Worm (Caenorhabditis elegans) whole organism, young adult: ENCODE results near the gene F01D5.10.

Experiments
- B0261.1 ChIP-seq: sonication (generic microtip); optimal IDR thresholded peaks from 2 replicates; lab custom pipeline; 2016; ENCODE audit warnings: mild to moderate bottlenecking, missing genetic modification characterization, moderate library complexity, missing compliant biosample characterization
- C06A6.2 ChIP-seq: fragments of 200-800 bp; sonication (Bioruptor generic); conservative IDR thresholded peaks from 2 replicates; pipeline ENCODE4 v1.3.6; 2022; ENCODE audit warnings: missing genetic modification characterization, missing compliant biosample characterization
- D2030.7 ChIP-seq: fragments of 200-800 bp; sonication (Bioruptor generic); IDR thresholded peaks from 2 replicates; pipeline ENCODE4 v1.3.6; 2022; ENCODE audit warnings: missing genetic modification reagents, missing genetic modification characterization, missing compliant biosample characterization
- F10E7.11 ChIP-seq: sonication (generic microtip); optimal IDR thresholded peaks from 2 replicates; lab custom pipeline; 2017; ENCODE audit warnings: mild to moderate bottlenecking, missing genetic modification characterization, moderate library complexity, missing compliant biosample characterization
- F33H1.4 ChIP-seq: fragments of 200-800 bp; sonication (Bioruptor generic); IDR thresholded peaks from 2 replicates; pipeline ENCODE4 v1.3.6; 2022; ENCODE audit warnings: missing genetic modification reagents, missing genetic modification characterization, missing compliant biosample characterization
- F57A8.1 ChIP-seq: fragments of 200-800 bp; sonication (Bioruptor generic); optimal IDR thresholded peaks from 2 replicates; lab custom pipeline; 2018; ENCODE audit warnings: mild to moderate bottlenecking, missing genetic modification characterization, moderate library complexity, missing compliant biosample characterization
- F57C9.4 ChIP-seq: sonication (generic microtip); optimal IDR thresholded peaks from 2 replicates; lab custom pipeline; 2017; ENCODE audit warnings: mild to moderate bottlenecking, missing genetic modification characterization, missing compliant biosample characterization
- Y79H2A.3 ChIP-seq: fragments of 200-800 bp; sonication (Bioruptor generic); conservative IDR thresholded peaks from 2 replicates; pipeline ENCODE4 v1.3.6; 2022; ENCODE audit warnings: missing genetic modification reagents, missing genetic modification characterization, missing compliant biosample characterization
- akir-1 ChIP-seq: fragments of 200-800 bp; sonication (Bioruptor generic); optimal IDR thresholded peaks from 2 replicates; lab custom pipeline; 2018; ENCODE audit warnings: mild to moderate bottlenecking, missing genetic modification characterization, moderate library complexity, missing compliant biosample characterization
- ccch-3 ChIP-seq: fragments of 200-800 bp; sonication (Bioruptor generic); optimal IDR thresholded peaks from 2 replicates; lab custom pipeline; 2018; ENCODE audit warnings: mild to moderate bottlenecking, missing genetic modification characterization, missing compliant biosample characterization
- ceh-100 ChIP-seq: fragments of 200-800 bp; sonication (Bioruptor generic); IDR thresholded peaks from 2 replicates; pipeline ENCODE4 v1.3.6; 2022; ENCODE audit warnings: missing genetic modification reagents, missing genetic modification characterization, missing compliant biosample characterization
- ceh-40 ChIP-seq: fragments of 200-800 bp; sonication (Bioruptor generic); IDR thresholded peaks from 2 replicates; pipeline ENCODE4 v1.3.6; 2022; ENCODE audit warnings: missing genetic modification characterization, missing compliant biosample characterization
- die-1 ChIP-seq: sonication (generic microtip); optimal IDR thresholded peaks from 2 replicates; lab custom pipeline; 2016; ENCODE audit warnings: missing genotype, mild to moderate bottlenecking, missing genetic modification characterization, missing compliant biosample characterization
- dpl-1 ChIP-seq: fragments of 150-350 bp; optimal IDR thresholded peaks from 2 replicates; lab custom pipeline; 2014; ENCODE audit warnings: missing biosample characterization, missing genetic modification reagents, missing genetic modification characterization
- egl-18 ChIP-seq: fragments of 200-800 bp; sonication (Bioruptor generic); IDR thresholded peaks from 2 replicates; pipeline ENCODE4 v1.3.6; 2022; ENCODE audit warnings: missing genetic modification reagents, missing genetic modification characterization, missing compliant biosample characterization
- ekl-4 ChIP-seq: fragments of 200-800 bp; sonication (Bioruptor generic); IDR thresholded peaks from 2 replicates; pipeline ENCODE4 v1.3.6; 2022; ENCODE audit warnings: missing genetic modification reagents, missing genetic modification characterization, missing compliant biosample characterization
- ets-4 ChIP-seq: fragments of 200-800 bp; sonication (Bioruptor generic); optimal IDR thresholded peaks from 2 replicates; lab custom pipeline; 2018; ENCODE audit warnings: mild to moderate bottlenecking, missing genetic modification characterization, missing compliant biosample characterization
- hrde-1 ChIP-seq: sonication (generic microtip); optimal IDR thresholded peaks from 2 replicates; lab custom pipeline; 2016; ENCODE audit warnings: missing genetic modification characterization, mild to moderate bottlenecking, missing compliant biosample characterization, moderate library complexity, missing genotype, missing genetic modification reagents, borderline replicate concordance
- let-526 ChIP-seq: fragments of 200-800 bp; sonication (Bioruptor generic); IDR thresholded peaks from 2 replicates; pipeline ENCODE4 v1.3.6; 2022; ENCODE audit warnings: missing genetic modification reagents, missing genetic modification characterization, missing compliant biosample characterization
- lin-26 ChIP-seq: fragments of 200-800 bp; sonication (Bioruptor generic); IDR thresholded peaks from 2 replicates; pipeline ENCODE4 v1.3.6; 2022; ENCODE audit warnings: missing genetic modification reagents, missing genetic modification characterization, missing compliant biosample characterization
- madf-8 ChIP-seq: fragments of 200-800 bp; sonication (Bioruptor generic); conservative IDR thresholded peaks from 2 replicates; pipeline ENCODE4 v1.3.6; 2022; ENCODE audit warnings: missing genetic modification reagents, missing genetic modification characterization, missing compliant biosample characterization
- nfyb-1 ChIP-seq: fragments of 200-800 bp; sonication (Bioruptor generic); IDR thresholded peaks from 2 replicates; pipeline ENCODE4 v1.3.6; 2022; ENCODE audit warnings: missing genetic modification reagents, missing genetic modification characterization, missing compliant biosample characterization
- nhr-179 ChIP-seq: sonication (generic microtip); optimal IDR thresholded peaks from 2 replicates; lab custom pipeline; 2016; ENCODE audit warnings: mild to moderate bottlenecking, missing genetic modification characterization, missing compliant biosample characterization
- nhr-27 ChIP-seq: fragments of 200-800 bp; sonication (Bioruptor generic); optimal IDR thresholded peaks from 2 replicates; lab custom pipeline; 2018; ENCODE audit warnings: mild to moderate bottlenecking, missing genetic modification characterization, moderate library complexity, missing compliant biosample characterization
- nhr-80 ChIP-seq: sonication (generic microtip); optimal IDR thresholded peaks from 2 replicates; lab custom pipeline; 2016; ENCODE audit warnings: missing genetic modification characterization, missing compliant biosample characterization
- nhr-90 ChIP-seq: sonication (generic microtip); optimal IDR thresholded peaks from 2 replicates; lab custom pipeline; 2016; ENCODE audit warnings: missing genotype, mild to moderate bottlenecking, missing genetic modification characterization, missing compliant biosample characterization
- pbrm-1 ChIP-seq: fragments of 200-800 bp; sonication (Bioruptor generic); IDR thresholded peaks from 2 replicates; pipeline ENCODE4 v1.3.6; 2022; ENCODE audit warnings: missing genetic modification reagents, missing genetic modification characterization, missing compliant biosample characterization
- unc-130 ChIP-seq: sonication (generic microtip); optimal IDR thresholded peaks from 2 replicates; lab custom pipeline; 2016; ENCODE audit warnings: missing genetic modification reagents, missing genetic modification characterization, missing compliant biosample characterization
- unc-62 ChIP-seq: fragments of 150-350 bp; optimal IDR thresholded peaks from 2 replicates; lab custom pipeline; 2014; ENCODE audit warnings: missing biosample characterization, missing genetic modification reagents, missing genetic modification characterization
- zfh-2 ChIP-seq: fragments of 200-800 bp; sonication (Bioruptor generic); conservative IDR thresholded peaks from 2 replicates; pipeline ENCODE4 v1.3.6; 2022; ENCODE audit warnings: missing genetic modification reagents, missing genetic modification characterization, missing compliant biosample characterization
- ztf-26 ChIP-seq: sonication (generic microtip); optimal IDR thresholded peaks from 2 replicates; lab custom pipeline; 2017; ENCODE audit warnings: missing genetic modification characterization, missing compliant biosample characterization
- ztf-28 ChIP-seq: fragments of 200-800 bp; sonication (Bioruptor generic); IDR thresholded peaks from 2 replicates; pipeline ENCODE4 v1.3.6; 2022; ENCODE audit warnings: missing genetic modification reagents, missing genetic modification characterization, missing compliant biosample characterization

The F01D5.10 gene

DNA sequence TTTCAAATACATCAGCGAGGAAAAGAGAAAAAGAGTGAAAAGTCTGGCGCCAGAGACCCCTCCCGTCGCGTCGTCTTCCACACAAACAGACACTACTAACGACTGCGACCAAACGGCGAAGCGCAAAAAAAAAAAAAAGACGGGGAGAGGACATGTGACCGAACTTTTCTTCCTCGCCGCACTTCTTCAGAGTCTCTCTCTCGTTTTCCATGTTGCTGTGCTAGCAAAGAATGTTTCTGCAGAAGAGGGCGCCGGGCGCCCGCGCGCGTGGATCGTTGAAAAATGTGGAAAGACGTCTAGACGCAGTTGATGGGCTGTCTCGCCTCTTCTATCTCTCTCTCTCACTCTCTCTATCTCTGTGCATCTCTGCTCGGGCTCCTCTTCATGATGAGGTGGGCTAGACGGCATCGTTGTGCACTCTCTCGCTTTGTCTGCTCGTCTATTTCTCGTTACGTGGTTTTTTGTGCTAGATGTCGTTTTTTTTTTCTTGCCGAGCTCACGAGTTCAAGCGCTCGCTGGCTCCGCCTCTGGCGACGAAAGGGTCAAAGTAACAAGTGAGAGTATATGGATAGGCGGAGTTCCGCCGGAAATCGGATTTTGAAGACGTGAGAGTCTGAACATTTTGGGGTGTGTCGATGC lies 19.2 kb upstream of the F01D5.10 start (continued):
- TF ChIP-seq nhr-90 (tag; lab: Kevin White, UChicago) = peak; percentile 74
- 0 out of 2 replicates have a peak, but pooled peaks have one; percentile 74 for TF ChIP-seq egl-18 (GFP tag; lab: Robert Waterston, UW)
- TF ChIP-seq ccch-3 (GFP tag; lab: Kevin White, UChicago) = no peak
- TF ChIP-seq ztf-26 = peak; percentile 92
- TF ChIP-seq ceh-100 (GFP tag; lab: Robert Waterston, UW) = peak; percentile 74
- peak; percentile 85; the same call in 1 of the 2 replicates for TF ChIP-seq let-526
- TF ChIP-seq nhr-27 (tag; lab: Kevin White, UChicago) = no peak
- no peak for TF ChIP-seq ets-4
- TF ChIP-seq B0261.1 (tag; lab: Kevin White, UChicago) = peak; percentile 17
- peak; percentile 60 for TF ChIP-seq ekl-4 (GFP tag; lab: Robert Waterston, UW)
- peak; percentile 29 for TF ChIP-seq F57A8.1 (GFP tag; lab: Kevin White, UChicago)
- no peak for TF ChIP-seq madf-8 (GFP tag; lab: Robert Waterston, UW)
- no peak for TF ChIP-seq dpl-1
- peak; percentile 17 for TF ChIP-seq akir-1 (GFP tag; lab: Kevin White, UChicago)
- TF ChIP-seq F57C9.4 (tag; lab: Kevin White, UChicago) = peak; percentile 47
- no peak for TF ChIP-seq nhr-179 (tag; lab: Kevin White, UChicago)
- TF ChIP-seq ceh-40 (GFP tag; lab: Robert Waterston, UW) = no peak
- TF ChIP-seq unc-130 (GFP tag; lab: Kevin White, UChicago) = no peak
- TF ChIP-seq D2030.7 = no peak
- peak; percentile 82 for TF ChIP-seq lin-26
- peak; percentile 77 for TF ChIP-seq pbrm-1
- no peak for TF ChIP-seq ztf-28
- TF ChIP-seq F33H1.4 (GFP tag; lab: Robert Waterston, UW) = no peak

DNA sequence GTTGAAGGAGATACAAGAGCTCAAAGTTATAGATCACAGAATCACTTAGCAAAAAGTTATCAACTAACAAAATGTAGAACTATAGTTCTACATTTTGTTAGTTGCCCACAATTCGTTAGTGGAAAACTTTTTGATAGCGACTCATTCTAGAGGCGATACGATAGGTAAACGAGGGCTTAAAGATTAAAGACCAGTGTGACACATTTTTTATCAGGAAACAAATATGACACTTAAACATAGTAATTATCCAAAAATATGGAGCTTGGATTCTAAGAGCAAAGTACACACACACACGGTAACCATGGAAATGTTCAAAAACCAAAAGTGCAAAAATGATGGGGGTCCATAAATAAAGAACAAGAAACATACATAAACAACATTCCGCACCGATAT lies 18.7 kb upstream of the F01D5.10 start:
- TF ChIP-seq hrde-1 (no peak), F10E7.11 (tag; lab: Kevin White, UChicago) (no peak)

DNA sequence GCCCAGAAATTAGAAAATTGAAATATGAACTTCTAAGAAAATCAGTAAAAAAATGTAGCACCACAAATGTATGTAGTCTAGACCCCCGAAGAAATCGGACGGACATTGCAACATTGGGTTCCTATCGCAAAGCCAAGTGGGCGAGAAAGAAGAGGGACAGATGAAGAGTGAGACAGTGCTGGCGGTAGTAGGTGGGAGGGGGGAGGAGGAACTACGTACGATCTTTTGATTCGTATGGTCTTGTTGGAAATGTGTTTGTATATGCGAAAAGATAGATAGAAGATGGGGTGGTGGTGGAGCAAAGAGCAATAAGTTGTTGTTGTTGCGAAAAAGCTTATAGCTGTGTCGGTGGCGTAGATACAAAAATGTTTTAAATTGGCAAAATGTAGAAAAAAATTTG lies 17.2 kb upstream of the F01D5.10 start:
- no peak for TF ChIP-seq C06A6.2 (GFP tag; lab: Robert Waterston, UW)
- peak; percentile 1 for TF ChIP-seq nhr-80 (tag; lab: Kevin White, UChicago)

DNA sequence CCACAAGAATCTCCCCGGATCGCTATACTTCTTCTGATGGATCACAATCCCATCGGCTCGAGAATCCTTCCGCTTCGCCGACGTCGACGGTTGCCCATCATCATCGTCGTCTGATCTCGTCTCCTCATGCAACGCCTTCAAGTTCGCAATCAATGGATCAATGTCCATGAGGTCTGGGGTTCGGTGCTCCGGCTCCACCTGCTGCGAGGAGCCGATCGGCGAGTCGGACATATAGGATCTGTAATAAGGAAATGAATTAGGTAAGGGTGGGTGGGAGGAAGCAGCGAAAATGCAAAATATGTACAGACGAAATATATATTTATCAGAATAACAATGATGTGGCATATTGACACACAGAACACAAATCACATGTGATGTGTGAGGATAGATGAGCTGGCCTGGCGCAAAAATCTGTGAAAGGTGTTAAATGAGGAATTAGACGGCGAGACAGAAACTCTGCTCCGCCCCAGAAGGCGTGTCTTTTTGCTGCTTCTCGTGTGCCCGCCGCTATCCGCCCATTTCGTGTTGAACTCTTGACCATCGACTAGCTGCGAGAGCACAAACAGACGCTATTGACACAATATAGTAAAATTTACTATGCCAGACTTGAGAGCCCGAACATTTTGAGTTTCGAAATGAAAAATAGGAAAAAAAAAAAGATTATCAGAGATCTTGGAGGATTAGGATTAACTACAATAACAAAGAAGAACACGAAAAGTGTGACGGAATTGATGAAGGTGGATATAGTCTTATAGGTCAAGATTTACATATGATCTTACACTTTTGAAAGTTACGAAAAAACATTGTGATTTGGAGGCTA lies 16.6 kb upstream of the F01D5.10 start:
- TF ChIP-seq unc-62 (GFP tag; lab: Kevin White, UChicago) = no peak
- no peak for TF ChIP-seq die-1
- TF ChIP-seq zfh-2 (GFP tag; lab: Robert Waterston, UW) = peak; percentile 70
- TF ChIP-seq nfyb-1 (GFP tag; lab: Robert Waterston, UW) = no peak
- TF ChIP-seq Y79H2A.3 (GFP tag; lab: Robert Waterston, UW) = no peak
